Worm (Caenorhabditis elegans): ENCODE results near the gene F26D2.15.

DNA sequence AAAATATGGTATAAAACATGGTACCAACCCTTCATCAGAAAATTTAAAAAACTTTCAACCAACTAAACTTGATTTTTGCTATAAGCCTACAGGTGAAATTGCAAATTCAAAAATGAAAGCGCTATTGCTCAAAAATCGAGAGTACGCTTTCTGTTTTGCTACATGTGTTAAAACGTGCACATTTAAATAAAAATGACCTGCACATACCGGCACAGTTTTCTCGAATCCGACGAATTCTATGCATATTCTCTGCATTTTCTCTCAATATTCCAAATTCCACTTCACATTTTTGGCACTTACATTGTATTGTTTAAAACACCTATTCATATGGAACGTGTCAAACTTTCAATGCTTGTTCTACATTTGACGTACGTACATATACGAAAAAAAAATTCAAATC is 27.1 kb upstream of the F26D2.15 start, which contains the start of gene srh-145:
- TF ChIP-seq fkh-10 (GFP tag; optimal IDR thresholded peaks at IDR 0.05) (no peak), lin-39 (tag; optimal IDR thresholded peaks at IDR 0.05) (no peak), nhr-12 (tag; optimal IDR thresholded peaks at IDR 0.05) (no peak), nhr-19 (GFP tag; conservative IDR thresholded peaks at IDR 0.05) (no peak), zip-4 (GFP tag; optimal IDR thresholded peaks at IDR 0.05) (no peak), egl-27 (tag; optimal IDR thresholded peaks at IDR 0.05) (no peak)
